Fruit fly (Drosophila melanogaster) whole organism, embryonic: ENCODE results near the gene CG10286.
A peak's percentile ranks its signal among the peaks of the same experiment; 100 is the strongest.

Source experiments
- BEAF-32 ChIP-seq: fragments of 200-800 bp; sonication (Bioruptor generic); optimal IDR thresholded peaks from 3 replicates; lab custom pipeline; 2017; ENCODE audit warnings: missing biosample characterization, missing genetic modification characterization, mild to moderate bottlenecking, moderate library complexity, missing genetic modification reagents
- BtbVII ChIP-seq: fragments of 200-800 bp; sonication (Bioruptor generic); optimal IDR thresholded peaks from 3 replicates; lab custom pipeline; 2017; ENCODE audit warnings: missing biosample characterization, mild to moderate bottlenecking, missing genetic modification characterization
- CG10267 ChIP-seq: fragments of 200-800 bp; sonication (Bioruptor generic); optimal IDR thresholded peaks from 2 replicates; lab custom pipeline; 2018; ENCODE audit warnings: missing biosample characterization, mild to moderate bottlenecking, missing genetic modification characterization, moderate library complexity
- CG10543 ChIP-seq: fragments of 200-800 bp; sonication (Bioruptor generic); optimal IDR thresholded peaks from 3 replicates; lab custom pipeline; 2017; ENCODE audit warnings: missing biosample characterization, mild to moderate bottlenecking, missing genetic modification characterization, moderate library complexity
- CG12299 ChIP-seq: fragments of 200-800 bp; sonication (Bioruptor generic); optimal IDR thresholded peaks from 2 replicates; lab custom pipeline; 2018; ENCODE audit warnings: missing biosample characterization, mild to moderate bottlenecking, missing genetic modification characterization
- CG12769 ChIP-seq: fragments of 200-800 bp; sonication (Bioruptor generic); optimal IDR thresholded peaks from 2 replicates; lab custom pipeline; 2019; ENCODE audit warnings: missing biosample characterization, mild to moderate bottlenecking, missing genetic modification characterization, moderate library complexity
- CG13624 ChIP-seq: fragments of 200-800 bp; sonication (Bioruptor generic); optimal IDR thresholded peaks from 2 replicates; lab custom pipeline; 2016; ENCODE audit warnings: missing biosample characterization, missing genetic modification characterization
- CG15479 ChIP-seq: fragments of 200-800 bp; sonication (Bioruptor generic); optimal IDR thresholded peaks from 3 replicates; lab custom pipeline; 2019; ENCODE audit warnings: missing biosample characterization, mild to moderate bottlenecking, missing genetic modification characterization, moderate library complexity
- CG34376 ChIP-seq: fragments of 200-800 bp; sonication (Bioruptor generic); optimal IDR thresholded peaks from 2 replicates; lab custom pipeline; 2018; ENCODE audit warnings: missing biosample characterization, mild to moderate bottlenecking, missing genetic modification characterization
- CG34422 ChIP-seq: fragments of 200-800 bp; sonication (Bioruptor generic); IDR thresholded peaks from 3 replicates; pipeline ENCODE4 v1.3.6; 2022; ENCODE audit warnings: missing biosample characterization, missing genetic modification characterization
- CG42726 ChIP-seq: fragments of 200-800 bp; sonication (Bioruptor generic); IDR thresholded peaks from 2 replicates; pipeline ENCODE4 v1.3.6; 2022; ENCODE audit warnings: missing biosample characterization, missing genetic modification characterization; ENCODE audit not compliant: partially characterized antibody
- CG6254 ChIP-seq: fragments of 200-800 bp; sonication (Bioruptor generic); optimal IDR thresholded peaks from 3 replicates; lab custom pipeline; 2017; ENCODE audit warnings: mild to moderate bottlenecking, missing biosample characterization, missing genetic modification reagents, missing genetic modification characterization
- CG8290 ChIP-seq, 3 experiments: fragments of 200-800 bp; sonication (Bioruptor generic); optimal IDR thresholded peaks; 2 replicates each; lab custom pipeline; 2016 to 2019; ENCODE audit warnings: missing biosample characterization in 3 of 3, missing genetic modification characterization in 3 of 3, mild to moderate bottlenecking in 2 of 3, moderate library complexity in 1 of 3
- Dbx ChIP-seq: fragments of 200-800 bp; sonication (Bioruptor generic); IDR thresholded peaks from 3 replicates; pipeline ENCODE4 v1.3.6; 2022; ENCODE audit warnings: missing biosample characterization, missing genetic modification characterization
- Deaf1 ChIP-seq: fragments of 200-800 bp; optimal IDR thresholded peaks from 3 replicates; lab custom pipeline; 2019; ENCODE audit warnings: missing biosample characterization, mild to moderate bottlenecking, missing genetic modification characterization, moderate library complexity
- Drgx ChIP-seq: fragments of 200-800 bp; sonication (Bioruptor generic); IDR thresholded peaks from 2 replicates; pipeline ENCODE4 v1.3.6; 2022; ENCODE audit warnings: missing biosample characterization, missing genetic modification characterization
- Ets97D ChIP-seq: fragments of 200-800 bp; sonication (Bioruptor generic); optimal IDR thresholded peaks from 3 replicates; lab custom pipeline; 2016; ENCODE audit warnings: missing biosample characterization, missing genetic modification characterization
- Fer1 ChIP-seq: fragments of 200-800 bp; sonication (Bioruptor generic); optimal IDR thresholded peaks from 2 replicates; lab custom pipeline; 2017; ENCODE audit warnings: missing biosample characterization, mild to moderate bottlenecking, missing genetic modification characterization
- Hmx ChIP-seq: fragments of 200-800 bp; sonication (Bioruptor generic); optimal IDR thresholded peaks from 2 replicates; lab custom pipeline; 2016; ENCODE audit warnings: missing biosample characterization, missing genetic modification characterization
- MESR4 ChIP-seq: fragments of 200-800 bp; sonication (Bioruptor generic); optimal IDR thresholded peaks from 2 replicates; lab custom pipeline; 2018; ENCODE audit warnings: missing biosample characterization, mild to moderate bottlenecking, missing genetic modification characterization, moderate library complexity
- MTF-1 ChIP-seq: fragments of 200-800 bp; sonication (Bioruptor generic); optimal IDR thresholded peaks from 2 replicates; lab custom pipeline; 2018; ENCODE audit warnings: missing biosample characterization, mild to moderate bottlenecking, missing genetic modification characterization, borderline replicate concordance
- Med ChIP-seq: fragments of 200-800 bp; sonication (Bioruptor generic); peaks from one replicate; lab custom pipeline; 2016; ENCODE audit warnings: missing biosample characterization, missing genetic modification characterization, mild to moderate bottlenecking, inconsistent platforms, moderate library complexity
- Nf-YB ChIP-seq: fragments of 200-800 bp; sonication (Bioruptor generic); optimal IDR thresholded peaks from 3 replicates; lab custom pipeline; 2019; ENCODE audit warnings: missing biosample characterization, mild to moderate bottlenecking, missing genetic modification characterization, moderate library complexity
- Rx ChIP-seq: fragments of 200-800 bp; sonication (Bioruptor generic); IDR thresholded peaks from 2 replicates; pipeline ENCODE4 v1.3.6; 2022; ENCODE audit warnings: missing biosample characterization, missing genetic modification characterization
- Taf1 ChIP-seq: fragments of 200-800 bp; sonication (Bioruptor generic); IDR thresholded peaks from 2 replicates; pipeline ENCODE4 v1.3.6; 2022; ENCODE audit warnings: missing biosample characterization, missing genetic modification characterization
- Xrp1 ChIP-seq: fragments of 200-800 bp; sonication (Bioruptor generic); IDR thresholded peaks from 2 replicates; pipeline ENCODE4 v1.3.6; 2022; ENCODE audit warnings: missing biosample characterization, missing genetic modification characterization
- caup ChIP-seq: fragments of 200-800 bp; sonication (Bioruptor generic); optimal IDR thresholded peaks from 3 replicates; lab custom pipeline; 2017; ENCODE audit warnings: missing biosample characterization, mild to moderate bottlenecking, missing genetic modification characterization, moderate library complexity; ENCODE audit not compliant: severe bottlenecking
- cg ChIP-seq: fragments of 200-800 bp; sonication (Bioruptor generic); optimal IDR thresholded peaks from 3 replicates; lab custom pipeline; 2019; ENCODE audit warnings: missing biosample characterization, mild to moderate bottlenecking, missing genetic modification characterization, moderate library complexity
- chif ChIP-seq, 2 experiments: fragments of 200-800 bp; sonication (Bioruptor generic); optimal IDR thresholded peaks; 3 replicates each; lab custom pipeline; 2016; ENCODE audit warnings: missing biosample characterization in 2 of 2, missing genetic modification characterization in 2 of 2
- dmrt11E ChIP-seq: fragments of 200-800 bp; sonication (Bioruptor generic); optimal IDR thresholded peaks from 3 replicates; lab custom pipeline; 2018; ENCODE audit warnings: missing biosample characterization, mild to moderate bottlenecking, missing genetic modification characterization, moderate library complexity
- ftz-f1 ChIP-seq: fragments of 200-800 bp; sonication (Bioruptor generic); optimal IDR thresholded peaks from 2 replicates; lab custom pipeline; 2016; ENCODE audit warnings: missing biosample characterization, missing genetic modification characterization
- ham ChIP-seq: fragments of 200-800 bp; sonication (Bioruptor generic); IDR thresholded peaks from 2 replicates; pipeline ENCODE4 v1.3.6; 2022; ENCODE audit warnings: missing biosample characterization, missing genetic modification characterization
- her ChIP-seq: fragments of 200-800 bp; sonication (Bioruptor generic); optimal IDR thresholded peaks from 2 replicates; lab custom pipeline; 2016; ENCODE audit warnings: missing biosample characterization, missing genetic modification characterization
- ken ChIP-seq: fragments of 200-800 bp; sonication (Bioruptor generic); IDR thresholded peaks from 3 replicates; pipeline ENCODE4 v1.3.6; 2022; ENCODE audit warnings: missing biosample characterization, missing genetic modification characterization
- lilli ChIP-seq: fragments of 200-800 bp; sonication (Bioruptor generic); optimal IDR thresholded peaks from 3 replicates; lab custom pipeline; 2016; ENCODE audit warnings: missing biosample characterization, missing genetic modification characterization
- maf-S ChIP-seq: fragments of 200-800 bp; sonication (Bioruptor generic); optimal IDR thresholded peaks from 2 replicates; lab custom pipeline; 2016; ENCODE audit warnings: missing biosample characterization, missing genetic modification characterization
- nau ChIP-seq: fragments of 200-800 bp; sonication (Bioruptor generic); optimal IDR thresholded peaks from 3 replicates; lab custom pipeline; 2017; ENCODE audit warnings: missing biosample characterization, mild to moderate bottlenecking, missing genetic modification characterization, missing genetic modification reagents
- nerfin-2 ChIP-seq: fragments of 200-800 bp; sonication (Bioruptor generic); IDR thresholded peaks from 2 replicates; pipeline ENCODE4 v1.3.6; 2022; ENCODE audit warnings: missing biosample characterization, missing genetic modification characterization; ENCODE audit not compliant: partially characterized antibody
- odd ChIP-seq: fragments of 200-800 bp; sonication (Bioruptor generic); optimal IDR thresholded peaks from 2 replicates; lab custom pipeline; 2017; ENCODE audit warnings: missing biosample characterization, mild to moderate bottlenecking, missing genetic modification characterization
- phol ChIP-seq: fragments of 200-800 bp; sonication (Bioruptor generic); optimal IDR thresholded peaks from 3 replicates; lab custom pipeline; 2018; ENCODE audit warnings: missing biosample characterization, mild to moderate bottlenecking, missing genetic modification characterization, moderate library complexity
- ro ChIP-seq: fragments of 200-800 bp; sonication (Bioruptor generic); IDR thresholded peaks from 2 replicates; pipeline ENCODE4 v1.3.6; 2022; ENCODE audit warnings: missing biosample characterization, missing genetic modification characterization
- scrt ChIP-seq: fragments of 200-800 bp; sonication (Bioruptor generic); optimal IDR thresholded peaks from 2 replicates; lab custom pipeline; 2018; ENCODE audit warnings: missing biosample characterization, mild to moderate bottlenecking, missing genetic modification characterization, moderate library complexity
- sd ChIP-seq: fragments of 200-800 bp; sonication (Bioruptor generic); optimal IDR thresholded peaks from 3 replicates; lab custom pipeline; 2018; ENCODE audit warnings: missing biosample characterization, mild to moderate bottlenecking, missing genetic modification characterization, moderate library complexity
- sens ChIP-seq: fragments of 200-800 bp; sonication (Bioruptor generic); peaks from one replicate; lab custom pipeline; 2016; ENCODE audit warnings: missing biosample characterization, missing genetic modification characterization
- sna ChIP-seq: fragments of 200-800 bp; sonication (Bioruptor generic); IDR thresholded peaks from 2 replicates; pipeline ENCODE4 v1.3.6; 2022; ENCODE audit warnings: missing biosample characterization, missing genetic modification characterization; ENCODE audit not compliant: partially characterized antibody
- stc ChIP-seq: fragments of 200-800 bp; sonication (Bioruptor generic); IDR thresholded peaks from 2 replicates; pipeline ENCODE4 v1.3.6; 2022; ENCODE audit warnings: missing biosample characterization, missing genetic modification characterization
- zen ChIP-seq: fragments of 200-800 bp; sonication (Bioruptor generic); optimal IDR thresholded peaks from 3 replicates; lab custom pipeline; 2018; ENCODE audit warnings: missing biosample characterization, mild to moderate bottlenecking, missing genetic modification characterization, moderate library complexity
- zfh1 ChIP-seq: fragments of 200-800 bp; sonication (Bioruptor generic); IDR thresholded peaks from 3 replicates; pipeline ENCODE4 v1.3.6; 2022; ENCODE audit warnings: missing biosample characterization, missing genetic modification characterization
- zfh2 ChIP-seq: fragments of 200-800 bp; sonication (Bioruptor generic); optimal IDR thresholded peaks from 2 replicates; lab custom pipeline; 2016; ENCODE audit warnings: missing biosample characterization, missing genetic modification characterization

Gene CG10286

dm6 chr3R:6406566-6407098 lies 37.9 kb downstream of the CG10286 start, which contains the start of gene gpp (continued):
- TF ChIP-seq CG15479 (GFP tag; lab: Kevin White, UChicago) (peak; percentile 11), zfh1 (GFP tag; lab: Robert Waterston, UW) (no peak), Deaf1 (tag; lab: Kevin White, UChicago) (peak; percentile 20), her (GFP tag; lab: Kevin White, UChicago) (peak; percentile 100), Xrp1 (no peak), Nf-YB (GFP tag; lab: Kevin White, UChicago) (peak; percentile 21), ken (GFP tag; lab: Robert Waterston, UW) (no peak), phol (tag; lab: Kevin White, UChicago) (peak; percentile 2), sna (no peak), CG6254 (GFP tag; lab: Kevin White, UChicago) (peak; percentile 21), Drgx (no peak), CG8290 (GFP tag; optimal IDR thresholded peaks at IDR 0.05; lab: Kevin White, UChicago) (no peak), CG8290 (tag; optimal IDR thresholded peaks at IDR 0.05; lab: Kevin White, UChicago) (peak in 1 of 2 experiments; percentile 72), BEAF-32 (peak; percentile 37), Rx (no peak), maf-S (GFP tag; lab: Kevin White, UChicago) (peak; percentile 7), CG42726 (GFP tag; lab: Robert Waterston, UW) (no peak), Fer1 (peak; percentile 24), Ets97D (GFP tag; lab: Kevin White, UChicago) (peak; percentile 66), chif (GFP tag; optimal IDR thresholded peaks at IDR 0.05; lab: Kevin White, UChicago) (peak in 1 of 2 experiments; percentile 34), MESR4 (GFP tag; lab: Kevin White, UChicago) (peak; percentile 59), CG10267 (tag; lab: Kevin White, UChicago) (peak; percentile 21), caup (GFP tag; lab: Kevin White, UChicago) (peak; percentile 43), sd (tag; lab: Kevin White, UChicago) (peak; percentile 50), Taf1 (GFP tag; lab: Robert Waterston, UW) (no peak), scrt (GFP tag; lab: Kevin White, UChicago) (peak; percentile 24), CG12769 (tag; lab: Kevin White, UChicago) (peak; percentile 56), sens (GFP tag; lab: Kevin White, UChicago) (peak; percentile 95), Hmx (GFP tag; lab: Kevin White, UChicago) (no peak), cg (GFP tag; lab: Kevin White, UChicago) (peak; percentile 88), CG10543 (GFP tag; lab: Kevin White, UChicago) (peak; percentile 21), Dbx (no peak), ham (GFP tag; lab: Robert Waterston, UW) (no peak), odd (GFP tag; lab: Kevin White, UChicago) (peak; percentile 52), zen (tag; lab: Kevin White, UChicago) (peak; percentile 26), dmrt11E (no peak), BtbVII (GFP tag; lab: Kevin White, UChicago) (no peak), ro (GFP tag; lab: Robert Waterston, UW) (no peak), stc (no peak), CG12299 (peak; percentile 47), Med (peak; percentile 76), ftz-f1 (GFP tag; lab: Kevin White, UChicago) (peak; percentile 7), MTF-1 (GFP tag; lab: Kevin White, UChicago) (peak; percentile 15), CG34376 (peak; percentile 39), zfh2 (GFP tag; lab: Kevin White, UChicago) (no peak), nau (peak; percentile 21), nerfin-2 (GFP tag; lab: Robert Waterston, UW) (no peak), CG13624 (GFP tag; lab: Kevin White, UChicago) (no peak), CG34422 (GFP tag; lab: Robert Waterston, UW) (no peak), lilli (GFP tag; lab: Kevin White, UChicago) (no peak)
